Fruit fly (Drosophila melanogaster) whole organism, pupa: Measurements from ENCODE around the gene TotE.

Experiments
- CG10348 ChIP-seq: fragments of 200-800 bp; sonication (Bioruptor generic); IDR thresholded peaks from 2 replicates; pipeline ENCODE4 v1.3.6; 2022; ENCODE audit warnings: missing biosample characterization, missing genetic modification characterization
- CG12605 ChIP-seq: fragments of 200-800 bp; sonication (Bioruptor generic); IDR thresholded peaks from 2 replicates; pipeline ENCODE4 v1.3.6; 2022; ENCODE audit warnings: missing biosample characterization, missing genetic modification characterization
- CG13204 ChIP-seq: fragments of 200-800 bp; sonication (Bioruptor generic); optimal IDR thresholded peaks from 2 replicates; lab custom pipeline; 2018; ENCODE audit warnings: missing biosample characterization, mild to moderate bottlenecking, missing genetic modification characterization, moderate library complexity
- CG14655 ChIP-seq: fragments of 200-800 bp; sonication (Bioruptor generic); optimal IDR thresholded peaks from 3 replicates; lab custom pipeline; 2017; ENCODE audit warnings: mild to moderate bottlenecking, missing biosample characterization, missing genetic modification reagents, missing genetic modification characterization
- CG15710 ChIP-seq: fragments of 200-800 bp; sonication (Bioruptor generic); optimal IDR thresholded peaks from 2 replicates; lab custom pipeline; 2018; ENCODE audit warnings: missing biosample characterization, mild to moderate bottlenecking, missing genetic modification characterization, moderate library complexity
- CG17806 ChIP-seq: fragments of 200-800 bp; sonication (Bioruptor generic); optimal IDR thresholded peaks from 2 replicates; lab custom pipeline; 2018; ENCODE audit warnings: missing biosample characterization, mild to moderate bottlenecking, missing genetic modification characterization, moderate library complexity
- CG32121 ChIP-seq: fragments of 200-800 bp; sonication (Bioruptor generic); IDR thresholded peaks from 2 replicates; pipeline ENCODE4 v1.3.6; 2022; ENCODE audit warnings: missing biosample characterization, missing genetic modification characterization
- CG34367 ChIP-seq: fragments of 200-800 bp; sonication (Bioruptor generic); optimal IDR thresholded peaks from 2 replicates; lab custom pipeline; 2018; ENCODE audit warnings: missing biosample characterization, mild to moderate bottlenecking, missing genetic modification characterization
- CG4496 ChIP-seq: fragments of 200-800 bp; sonication (Bioruptor generic); IDR thresholded peaks from 3 replicates; pipeline ENCODE4 v1.3.6; 2022; ENCODE audit warnings: missing biosample characterization, missing genetic modification characterization
- CG8159 ChIP-seq: fragments of 200-800 bp; sonication (Bioruptor generic); optimal IDR thresholded peaks from 3 replicates; lab custom pipeline; 2018; ENCODE audit warnings: missing biosample characterization, mild to moderate bottlenecking, missing genetic modification characterization, moderate library complexity
- CG8301 ChIP-seq: fragments of 200-800 bp; sonication (Bioruptor generic); optimal IDR thresholded peaks from 2 replicates; lab custom pipeline; 2018; ENCODE audit warnings: missing biosample characterization, mild to moderate bottlenecking, missing genetic modification characterization
- CG9948 ChIP-seq: fragments of 200-800 bp; sonication (Bioruptor generic); optimal IDR thresholded peaks from 2 replicates; lab custom pipeline; 2018; ENCODE audit warnings: missing biosample characterization, mild to moderate bottlenecking, missing genetic modification characterization, moderate library complexity
- D1 ChIP-seq: fragments of 200-800 bp; sonication (Bioruptor generic); optimal IDR thresholded peaks from 2 replicates; lab custom pipeline; 2018; ENCODE audit warnings: missing biosample characterization, mild to moderate bottlenecking, missing genetic modification characterization, moderate library complexity
- EcR ChIP-seq: fragments of 200-800 bp; sonication (Bioruptor generic); optimal IDR thresholded peaks from 3 replicates; lab custom pipeline; 2019; ENCODE audit warnings: missing biosample characterization, missing genetic modification characterization, mild to moderate bottlenecking, moderate library complexity, missing genetic modification reagents
- Ets98B ChIP-seq: fragments of 200-800 bp; sonication (Bioruptor generic); IDR thresholded peaks from 2 replicates; pipeline ENCODE4 v1.3.6; 2022; ENCODE audit warnings: missing biosample characterization, missing genetic modification characterization
- Pif1A ChIP-seq: fragments of 200-800 bp; sonication (Bioruptor generic); optimal IDR thresholded peaks from 3 replicates; lab custom pipeline; 2016; ENCODE audit warnings: missing biosample characterization, missing genetic modification characterization
- Pif1B ChIP-seq: fragments of 200-800 bp; sonication (Bioruptor generic); optimal IDR thresholded peaks from 3 replicates; lab custom pipeline; 2016; ENCODE audit warnings: missing biosample characterization, missing genetic modification characterization
- Snoo ChIP-seq: fragments of 200-800 bp; sonication (Bioruptor generic); optimal IDR thresholded peaks from 3 replicates; lab custom pipeline; 2017; ENCODE audit warnings: missing biosample characterization, mild to moderate bottlenecking, missing genetic modification characterization, inconsistent platforms
- fd96Ca ChIP-seq: fragments of 200-800 bp; sonication (Bioruptor generic); IDR thresholded peaks from 3 replicates; pipeline ENCODE4 v1.3.6; 2022; ENCODE audit warnings: missing biosample characterization, missing genetic modification characterization
- gl ChIP-seq: fragments of 200-800 bp; sonication (Bioruptor generic); optimal IDR thresholded peaks from 2 replicates; lab custom pipeline; 2018; ENCODE audit warnings: missing biosample characterization, mild to moderate bottlenecking, missing genetic modification characterization
- rn ChIP-seq: fragments of 200-800 bp; sonication (Bioruptor generic); IDR thresholded peaks from 2 replicates; pipeline ENCODE4 v1.3.6; 2022; ENCODE audit warnings: missing biosample characterization, missing genetic modification characterization

Gene TotE

dm6 chr2L:19932523-19932922 is 19.2 kb upstream of the TotE start:
- TF ChIP-seq gl (tag; lab: Kevin White, UChicago) (no peak), Ets98B (no peak), CG8159 (tag; lab: Kevin White, UChicago) (no peak), fd96Ca (GFP tag; lab: Robert Waterston, UW) (no peak), CG32121 (no peak), CG14655 (GFP tag; lab: Kevin White, UChicago) (no peak), CG12605 (GFP tag; lab: Robert Waterston, UW) (no peak), CG17806 (tag; lab: Kevin White, UChicago) (no peak), Pif1B (no peak), Pif1A (no peak), CG10348 (GFP tag; lab: Robert Waterston, UW) (no peak), D1 (tag; lab: Kevin White, UChicago) (no peak), Snoo (tag; lab: Kevin White, UChicago) (no peak), CG8301 (tag; lab: Kevin White, UChicago) (no peak), CG13204 (GFP tag; lab: Kevin White, UChicago) (no peak), rn (no peak), CG9948 (no peak), CG15710 (tag; lab: Kevin White, UChicago) (no peak)

dm6 chr2L:19930102-19930501 is 16.8 kb upstream of the TotE start:
- TF ChIP-seq CG9948 (peak; percentile 0), CG13204 (GFP tag; lab: Kevin White, UChicago) (no peak), CG14655 (GFP tag; lab: Kevin White, UChicago) (no peak), CG34367 (tag; lab: Kevin White, UChicago) (no peak), CG15710 (tag; lab: Kevin White, UChicago) (peak; percentile 38), CG8159 (tag; lab: Kevin White, UChicago) (peak; percentile 33), Pif1B (peak; percentile 25), EcR (GFP tag; lab: Kevin White, UChicago) (no peak), Pif1A (peak; percentile 6), CG4496 (peak; percentile 33; the same call in 1 of the 3 replicates)
- TF ChIP-seq, all 21 proteins: peak for 6

dm6 chr2L:19923786-19924185 is 10.5 kb upstream of the TotE start:
- TF ChIP-seq CG12605 (GFP tag; lab: Robert Waterston, UW) (no peak), CG17806 (tag; lab: Kevin White, UChicago) (no peak), CG32121 (no peak)

- TF ChIP-seq CG13204 (GFP tag; lab: Kevin White, UChicago) (no peak), CG34367 (tag; lab: Kevin White, UChicago) (no peak), Pif1B (no peak), CG32121 (no peak), CG4496 (peak; percentile 54; the same call in 1 of the 3 replicates), fd96Ca (GFP tag; lab: Robert Waterston, UW) (0 out of 3 replicates have a peak, but pooled peaks have one; percentile 30), D1 (tag; lab: Kevin White, UChicago) (no peak)
These were observed 4.5 kb upstream of the TotE start for dm6 chr2L:19917860-19918259.

- TF ChIP-seq CG13204 (GFP tag; lab: Kevin White, UChicago), result no peak
- TF ChIP-seq CG4496, result peak; percentile 56; the same call in 1 of the 3 replicates
- TF ChIP-seq EcR (GFP tag; lab: Kevin White, UChicago), result peak; percentile 10
- no peak for TF ChIP-seq rn
- TF ChIP-seq CG10348 (GFP tag; lab: Robert Waterston, UW), result no peak
- no peak for TF ChIP-seq Pif1A
- TF ChIP-seq D1 (tag; lab: Kevin White, UChicago), result no peak
- no peak for TF ChIP-seq CG8159 (tag; lab: Kevin White, UChicago)
- TF ChIP-seq CG17806 (tag; lab: Kevin White, UChicago), result no peak
- TF ChIP-seq CG34367 (tag; lab: Kevin White, UChicago), result no peak
- TF ChIP-seq fd96Ca (GFP tag; lab: Robert Waterston, UW), result no peak
- TF ChIP-seq Snoo (tag; lab: Kevin White, UChicago), result no peak
- TF ChIP-seq CG9948, result no peak
- no peak for TF ChIP-seq CG15710 (tag; lab: Kevin White, UChicago)
- TF ChIP-seq CG14655 (GFP tag; lab: Kevin White, UChicago), result no peak
- TF ChIP-seq CG8301 (tag; lab: Kevin White, UChicago), result no peak
- TF ChIP-seq CG32121, result peak; percentile 13; the same call in 1 of the 2 replicates
- TF ChIP-seq Ets98B, result no peak
- TF ChIP-seq Pif1B, result no peak
- TF ChIP-seq CG12605 (GFP tag; lab: Robert Waterston, UW), result 0 out of 2 replicates have a peak, but pooled peaks have one; percentile 30
- TF ChIP-seq gl (tag; lab: Kevin White, UChicago), result no peak
These were observed 3.7 kb upstream of the TotE start for dm6 chr2L:19916982-19917381.

dm6 chr2L:19915195-19915594 is 1.9 kb upstream of the TotE start:
- TF ChIP-seq D1 (tag; lab: Kevin White, UChicago), result peak; percentile 76
- TF ChIP-seq CG8301 (tag; lab: Kevin White, UChicago), result no peak
- TF ChIP-seq CG8159 (tag; lab: Kevin White, UChicago), result peak; percentile 17
- TF ChIP-seq fd96Ca (GFP tag; lab: Robert Waterston, UW), result no peak
- TF ChIP-seq CG34367 (tag; lab: Kevin White, UChicago), result no peak
- TF ChIP-seq CG32121, result 0 out of 2 replicates have a peak, but pooled peaks have one; percentile 15
- no peak for TF ChIP-seq CG12605 (GFP tag; lab: Robert Waterston, UW)
- TF ChIP-seq Pif1A, result no peak

dm6 chr2L:19912277-19912676 is 1.0 kb downstream of the TotE start, which contains the start of gene TotF:
Gene TotF, minus strand, starts transcription at chr2L:19912377.
- TF ChIP-seq CG8301 (tag; lab: Kevin White, UChicago) (no peak), CG9948 (no peak), CG10348 (GFP tag; lab: Robert Waterston, UW) (no peak), rn (no peak), EcR (GFP tag; lab: Kevin White, UChicago) (no peak), CG17806 (tag; lab: Kevin White, UChicago) (no peak), CG4496 (no peak), CG12605 (GFP tag; lab: Robert Waterston, UW) (no peak), Pif1A (no peak), CG34367 (tag; lab: Kevin White, UChicago) (no peak), D1 (tag; lab: Kevin White, UChicago) (no peak), CG32121 (no peak), CG15710 (tag; lab: Kevin White, UChicago) (no peak), CG8159 (tag; lab: Kevin White, UChicago) (no peak), CG14655 (GFP tag; lab: Kevin White, UChicago) (no peak), Snoo (tag; lab: Kevin White, UChicago) (no peak), fd96Ca (GFP tag; lab: Robert Waterston, UW) (no peak), Pif1B (no peak), gl (tag; lab: Kevin White, UChicago) (no peak), CG13204 (GFP tag; lab: Kevin White, UChicago) (no peak)
